Worm (Caenorhabditis elegans): Measurements from ENCODE around the gene npr-38.

The npr-38 gene

DNA sequence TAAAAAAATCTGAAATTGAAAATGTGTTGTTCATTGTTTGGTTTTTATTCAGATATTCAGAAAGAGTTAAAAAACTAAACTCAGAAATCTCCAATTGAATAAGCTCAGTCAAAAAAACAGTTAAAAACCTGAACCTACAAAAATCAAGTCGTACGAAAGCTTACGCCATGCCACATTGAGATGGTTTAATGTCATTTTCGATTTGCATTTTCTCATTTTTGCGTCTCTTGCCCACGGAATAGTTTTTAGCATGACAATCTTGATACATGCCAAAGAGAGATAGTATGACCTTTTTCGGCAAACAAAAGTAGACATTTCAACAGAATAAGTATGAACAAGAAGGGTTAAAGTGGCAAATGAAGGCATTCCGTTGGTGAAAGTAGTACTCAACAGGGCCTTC lies 30.5 kb upstream of the npr-38 start:
- TF ChIP-seq saeg-2 (GFP tag; IDR thresholded peaks at IDR 0.05) (no peak), ama-1 (optimal IDR thresholded peaks at IDR 0.05) (peak; percentile 82), lsy-2 (tag; optimal IDR thresholded peaks at IDR 0.05) (peak in 1 of 2 experiments; percentile 13), unc-62 (GFP tag; optimal IDR thresholded peaks at IDR 0.05 in 1 of 2) (peak in 1 of 2 experiments; percentile 46), unc-62 (tag; optimal IDR thresholded peaks at IDR 0.05) (no peak), mep-1 (tag; optimal IDR thresholded peaks at IDR 0.05) (peak; percentile 67), nhr-28 (tag; optimal IDR thresholded peaks at IDR 0.05) (no peak), mes-2 (tag; optimal IDR thresholded peaks at IDR 0.05; ENCODE audit: poor library complexity, severe bottlenecking) (peak; percentile 43), lir-3 (tag; optimal IDR thresholded peaks at IDR 0.05) (no peak), aha-1 (tag) (peak; percentile 8)

DNA sequence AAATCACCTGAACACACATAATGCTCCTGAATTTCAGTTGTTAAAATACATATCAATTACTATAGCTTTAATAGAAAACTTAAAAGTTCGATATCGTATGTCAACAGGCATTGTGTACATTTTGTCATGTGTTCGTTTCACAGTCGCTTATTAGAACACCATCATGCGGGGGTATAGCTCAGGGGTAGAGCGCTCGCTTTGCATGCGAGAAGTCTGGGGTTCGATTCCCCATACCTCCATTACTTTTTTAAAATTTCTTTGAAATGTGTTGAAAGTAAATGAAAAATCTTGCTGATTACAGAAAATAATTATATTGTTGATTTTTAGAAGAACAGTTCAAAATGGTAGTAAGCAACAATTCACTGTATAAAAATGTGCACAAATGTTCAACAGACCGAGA lies 25.3 kb upstream of the npr-38 start:
- TF ChIP-seq snpc-1.2 (GFP tag; IDR thresholded peaks at IDR 0.05) (peak; percentile 89), mxl-2 (GFP tag; conservative IDR thresholded peaks at IDR 0.05) (no peak), ZK546.5 (tag; optimal IDR thresholded peaks at IDR 0.05) (no peak), ama-1 (optimal IDR thresholded peaks at IDR 0.05) (no peak), lim-7 (GFP tag; IDR thresholded peaks at IDR 0.05) (peak; percentile 97), mxl-3 (GFP tag; optimal IDR thresholded peaks at IDR 0.05) (peak; percentile 18), lin-29 (GFP tag; IDR thresholded peaks at IDR 0.05) (0 out of 2 replicates have a peak, but pooled peaks have one; percentile 15), dmd-6 (GFP tag; IDR thresholded peaks at IDR 0.05) (peak; percentile 54), nhr-25 (tag; optimal IDR thresholded peaks at IDR 0.05; ENCODE audit: borderline replicate concordance, insufficient read depth) (peak; percentile 67), nhr-42 (GFP tag; IDR thresholded peaks at IDR 0.05) (peak; percentile 29; the same call in 1 of the 2 replicates), egl-43 (GFP tag; IDR thresholded peaks at IDR 0.05) (peak; percentile 93), unc-62 (GFP tag; optimal IDR thresholded peaks at IDR 0.05 in 1 of 2) (no peak), unc-62 (tag; optimal IDR thresholded peaks at IDR 0.05) (no peak), dpl-1 (GFP tag; optimal IDR thresholded peaks at IDR 0.05) (peak; percentile 35), mes-2 (tag; optimal IDR thresholded peaks at IDR 0.05; ENCODE audit: poor library complexity, severe bottlenecking) (peak; percentile 73), D1046.2 (GFP tag; IDR thresholded peaks at IDR 0.05) (peak; percentile 77; the same call in 1 of the 2 replicates), Y75B8A.6 (GFP tag; IDR thresholded peaks at IDR 0.05) (0 out of 2 replicates have a peak, but pooled peaks have one; percentile 45), Y105C5A.15 (GFP tag; IDR thresholded peaks at IDR 0.05) (peak; percentile 77; the same call in 1 of the 2 replicates), zfp-2 (tag; optimal IDR thresholded peaks at IDR 0.05) (no peak), rbr-2 (tag; optimal IDR thresholded peaks at IDR 0.05) (peak; percentile 48), ctbp-1 (GFP tag; IDR thresholded peaks at IDR 0.05) (peak; percentile 78), duxl-1 (tag; optimal IDR thresholded peaks at IDR 0.05; ENCODE audit: poor library complexity) (peak; percentile 56), F44E2.7 (GFP tag; IDR thresholded peaks at IDR 0.05) (0 out of 2 replicates have a peak, but pooled peaks have one; percentile 76), lin-39 (tag; optimal IDR thresholded peaks at IDR 0.05) (no peak), nhr-11 (tag; optimal IDR thresholded peaks at IDR 0.05) (no peak), spr-1 (tag; optimal IDR thresholded peaks at IDR 0.05) (peak; percentile 46), php-3 (GFP tag; IDR thresholded peaks at IDR 0.05) (peak; percentile 62; the same call in 1 of the 2 replicates), egl-27 (tag; optimal IDR thresholded peaks at IDR 0.05) (no peak), vab-7 (GFP tag; IDR thresholded peaks at IDR 0.05) (peak; percentile 86), ceh-82 (tag; optimal IDR thresholded peaks at IDR 0.05) (no peak), mdl-1 (tag; optimal IDR thresholded peaks at IDR 0.05) (peak in 1 of 2 experiments; percentile 17), lin-13 (GFP tag; optimal IDR thresholded peaks at IDR 0.05) (peak; percentile 39), Y5F2A.4 (GFP tag; optimal IDR thresholded peaks at IDR 0.05) (peak; percentile 75), sdz-12 (GFP tag; optimal IDR thresholded peaks at IDR 0.05) (no peak), hmg-1.1 (GFP tag; IDR thresholded peaks at IDR 0.05) (peak; percentile 25; the same call in 1 of the 2 replicates), saeg-2 (GFP tag; IDR thresholded peaks at IDR 0.05) (0 out of 2 replicates have a peak, but pooled peaks have one; percentile 8), madf-9 (GFP tag; conservative IDR thresholded peaks at IDR 0.05) (peak; percentile 57; the same call in 1 of the 2 replicates), ceh-44 (GFP tag; IDR thresholded peaks at IDR 0.05) (0 out of 2 replicates have a peak, but pooled peaks have one; percentile 34), nhr-76 (tag; optimal IDR thresholded peaks at IDR 0.05) (no peak), nhr-48 (tag; optimal IDR thresholded peaks at IDR 0.05) (peak; percentile 65), ceh-32 (tag; optimal IDR thresholded peaks at IDR 0.05; ENCODE audit: poor library complexity) (peak; percentile 20), lir-3 (tag; optimal IDR thresholded peaks at IDR 0.05) (peak; percentile 32), hlh-30 (tag; optimal IDR thresholded peaks at IDR 0.05; ENCODE audit: insufficient read depth) (peak; percentile 49)

Data from whole organism, L4 larva.